Worm (Caenorhabditis elegans) whole organism, L4/young adult: ENCODE results near the gene B0457.6.

Source experiments
- W03F9.2 ChIP-seq: fragments of 150-350 bp; optimal IDR thresholded peaks from 2 replicates; lab custom pipeline; 2014; ENCODE audit warnings: missing biosample characterization, missing genetic modification characterization
- dao-5 ChIP-seq: sonication (generic microtip); optimal IDR thresholded peaks from 2 replicates; lab custom pipeline; 2016; ENCODE audit warnings: missing genotype, missing genetic modification characterization, moderate library complexity, missing compliant biosample characterization
- him-1 ChIP-seq: sonication (generic microtip); optimal IDR thresholded peaks from 2 replicates; lab custom pipeline; 2016; ENCODE audit warnings: missing genotype, missing genetic modification reagents, missing genetic modification characterization, missing compliant biosample characterization

Gene B0457.6

ce11 chrII:8953703-8954102 lies 31.5 kb downstream of the B0457.6 start:
- TF ChIP-seq W03F9.2 (no peak), him-1 (tag; lab: Kevin White, UChicago) (no peak), dao-5 (no peak)

ce11 chrII:8956896-8957295 lies 34.7 kb downstream of the B0457.6 start:
- TF ChIP-seq dao-5 = no peak
- TF ChIP-seq him-1 (tag; lab: Kevin White, UChicago) = no peak
- no peak for TF ChIP-seq W03F9.2

- no peak for TF ChIP-seq him-1 (tag; lab: Kevin White, UChicago)
- no peak for TF ChIP-seq W03F9.2
- no peak for TF ChIP-seq dao-5
Observed at ce11 chrII:8959081-8959480, 36.9 kb downstream of the B0457.6 start.

DNA sequence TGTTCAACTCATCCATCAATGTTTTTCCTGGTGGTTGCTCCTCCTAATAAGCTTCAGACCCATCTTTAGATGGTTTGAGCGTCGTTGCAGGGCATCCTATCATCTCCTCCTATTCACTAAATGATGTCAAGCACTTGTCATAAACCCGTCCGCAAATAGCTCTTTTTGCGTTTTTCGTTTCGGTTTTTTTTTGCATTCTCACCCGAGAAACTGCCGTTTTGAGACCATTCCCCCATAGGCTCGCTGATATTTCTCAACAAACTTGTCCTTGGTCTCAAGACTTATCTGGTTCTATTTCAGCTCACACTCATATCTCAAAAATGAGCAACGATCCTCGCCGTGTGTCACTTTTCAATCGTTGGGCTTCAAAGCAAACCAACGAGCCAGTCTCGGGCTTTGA lies 38.2 kb downstream of the B0457.6 start, which contains the start of gene cal-2:
TSS of gene cal-2 (plus strand) at position 301 of the 400 bp plus-strand sequence.
- TF ChIP-seq him-1 (tag; lab: Kevin White, UChicago) (no peak), dao-5 (no peak), W03F9.2 (no peak)

ce11 chrII:8961450-8961849 lies 39.2 kb downstream of the B0457.6 start:
- TF ChIP-seq dao-5 = no peak
- TF ChIP-seq him-1 (tag; lab: Kevin White, UChicago) = no peak
- no peak for TF ChIP-seq W03F9.2

DNA sequence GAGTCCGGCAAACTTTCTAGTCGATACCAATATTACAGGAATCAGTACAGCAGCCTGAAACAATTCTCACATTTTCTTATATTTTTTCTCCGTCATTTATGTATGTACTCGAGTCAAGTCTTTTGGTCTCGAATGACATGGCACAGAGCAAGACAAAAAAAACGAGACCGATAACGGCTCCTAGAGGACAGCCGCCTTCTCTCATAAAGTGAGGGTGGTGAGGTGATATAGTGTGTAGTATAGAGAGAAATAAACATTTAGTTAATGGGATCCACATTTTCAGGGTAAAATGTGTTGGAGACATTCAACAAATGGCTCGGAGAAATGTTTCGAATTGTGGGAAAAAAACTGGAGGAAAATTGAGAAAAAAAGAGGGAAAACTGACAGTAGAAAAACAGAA lies 40.0 kb downstream of the B0457.6 start:
- peak; percentile 9 for TF ChIP-seq him-1 (tag; lab: Kevin White, UChicago)
- no peak for TF ChIP-seq dao-5

DNA sequence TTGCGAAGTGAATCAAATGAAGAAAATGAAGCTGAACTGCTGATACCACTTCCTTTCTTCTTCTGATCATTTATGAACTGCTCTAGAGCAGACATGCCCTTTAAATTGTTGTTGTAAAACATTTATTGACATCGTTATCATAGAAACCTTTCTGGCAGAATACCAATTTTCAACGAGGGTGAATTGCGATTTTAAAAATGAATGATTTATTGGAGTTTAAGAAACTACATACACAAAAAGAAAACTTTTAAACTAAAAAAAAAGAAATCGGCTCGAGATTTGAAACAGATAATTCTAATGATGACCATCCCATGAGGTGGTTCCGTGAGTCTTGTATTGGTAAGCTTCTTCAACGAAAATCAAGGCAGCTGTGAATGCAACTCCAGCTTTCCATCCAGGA lies 41.8 kb downstream of the B0457.6 start, which contains the start of gene sftd-3:
TSS of gene sftd-3 (minus strand) at position 101 of the 400 bp plus-strand sequence.
- no peak for TF ChIP-seq him-1 (tag; lab: Kevin White, UChicago)
- TF ChIP-seq dao-5 = no peak
- TF ChIP-seq W03F9.2 = no peak

ce11 chrII:8964835-8965234 lies 42.6 kb downstream of the B0457.6 start, which contains the start of the genes ndub-3 and C18E9.2:
Gene ndub-3, minus strand, starts transcription at chrII:8964890.
Gene C18E9.2, plus strand, starts transcription at chrII:8965006.
- TF ChIP-seq dao-5 = no peak
- no peak for TF ChIP-seq him-1 (tag; lab: Kevin White, UChicago)
- no peak for TF ChIP-seq W03F9.2

DNA sequence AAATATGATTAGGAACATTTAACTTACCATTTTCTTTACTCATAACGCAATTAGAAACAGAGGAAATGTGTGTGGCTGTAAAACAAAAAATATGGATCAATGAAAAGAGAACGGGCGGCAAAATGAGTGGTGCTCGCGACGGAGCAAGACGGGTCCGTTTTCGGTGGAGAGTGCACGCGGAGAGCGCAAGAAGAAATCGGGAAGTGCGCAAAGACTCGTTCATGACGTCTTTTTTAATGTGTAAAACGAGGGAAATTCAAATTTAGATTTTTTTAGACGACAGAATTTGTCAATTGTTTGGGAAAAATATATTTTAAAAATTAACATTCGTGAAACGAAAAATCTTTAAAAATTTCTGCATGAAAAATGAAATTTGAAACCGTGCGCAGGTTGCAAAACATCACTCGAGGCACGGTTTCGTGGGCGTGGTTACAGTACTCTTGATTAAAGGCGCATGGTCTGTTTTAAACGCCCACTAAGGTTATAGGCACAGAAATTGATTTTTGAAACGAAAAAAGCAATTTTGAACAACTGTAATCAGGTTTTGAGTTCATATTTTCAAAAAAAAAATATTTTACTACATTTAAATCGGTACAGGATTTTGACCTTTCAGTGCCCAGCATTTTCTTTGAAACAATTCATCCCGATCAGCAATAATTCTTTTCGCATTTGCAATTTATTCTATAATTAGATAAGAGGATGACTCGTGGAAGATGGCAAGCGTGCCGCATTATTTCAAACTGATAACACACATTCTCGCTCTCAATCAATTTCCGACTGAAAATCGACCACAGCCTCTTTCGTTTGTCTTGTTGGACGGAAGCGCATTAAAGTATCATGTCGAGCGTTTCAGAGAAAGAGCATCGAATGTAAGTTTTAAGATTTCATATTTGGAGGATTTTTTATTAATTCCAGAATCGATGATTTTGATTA lies 47.3 kb downstream of the B0457.6 start, which contains the start of the genes szy-20 and C18E9.5:
TSS of gene szy-20 (minus strand) at position 83 of the 933 bp plus-strand sequence.
TSS of gene C18E9.5 (plus strand) at position 730 of the 933 bp plus-strand sequence.
- peak; percentile 75 for TF ChIP-seq him-1 (tag; lab: Kevin White, UChicago)
- TF ChIP-seq W03F9.2 = peak; percentile 64
- no peak for TF ChIP-seq dao-5

- TF ChIP-seq him-1 (tag; lab: Kevin White, UChicago) (no peak), W03F9.2 (no peak)
Observed at ce11 chrII:8973516-8974043, 51.4 kb downstream of the B0457.6 start, which contains the start of gene tomm-40. Gene tomm-40, minus strand, starts transcription at chrII:8973566.
